Fruit fly (Drosophila melanogaster) whole organism, prepupa: ENCODE data around the gene CG6790.

ENCODE experiments used
- Blimp-1 ChIP-seq: fragments of 200-800 bp; sonication (Bioruptor generic); optimal IDR thresholded peaks from 3 replicates; lab custom pipeline; 2017; ENCODE audit warnings: missing biosample characterization, missing genetic modification characterization, mild to moderate bottlenecking, moderate library complexity, missing genetic modification reagents
- CG10631 ChIP-seq: fragments of 200-800 bp; sonication (Bioruptor generic); optimal IDR thresholded peaks from 2 replicates; lab custom pipeline; 2016; ENCODE audit warnings: missing biosample characterization, missing genetic modification characterization
- CG10669 ChIP-seq: fragments of 200-800 bp; sonication (Bioruptor generic); optimal IDR thresholded peaks from 3 replicates; lab custom pipeline; 2018; ENCODE audit warnings: missing biosample characterization, mild to moderate bottlenecking, missing genetic modification characterization, moderate library complexity
- CG11294 ChIP-seq: fragments of 200-800 bp; sonication (Bioruptor generic); IDR thresholded peaks from 2 replicates; pipeline ENCODE4 v1.3.6; 2022; ENCODE audit warnings: missing biosample characterization, missing genetic modification characterization
- CG11762 ChIP-seq: fragments of 200-800 bp; sonication (Bioruptor generic); optimal IDR thresholded peaks from 3 replicates; lab custom pipeline; 2016; ENCODE audit warnings: missing biosample characterization, missing genetic modification characterization; ENCODE audit not compliant: insufficient read depth
- CG11902 ChIP-seq: fragments of 200-800 bp; sonication (Bioruptor generic); optimal IDR thresholded peaks from 3 replicates; lab custom pipeline; 2016; ENCODE audit warnings: missing biosample characterization, missing genetic modification characterization
- CG15336 ChIP-seq: fragments of 200-800 bp; sonication (Bioruptor generic); IDR thresholded peaks from 2 replicates; pipeline ENCODE4 v1.3.6; 2022; ENCODE audit warnings: missing biosample characterization, missing genetic modification characterization
- CG1621 ChIP-seq: fragments of 200-800 bp; sonication (Bioruptor generic); optimal IDR thresholded peaks from 3 replicates; lab custom pipeline; 2018; ENCODE audit warnings: missing biosample characterization, mild to moderate bottlenecking, missing genetic modification characterization
- CG3032 ChIP-seq: fragments of 200-800 bp; optimal IDR thresholded peaks from 2 replicates; lab custom pipeline; 2019; ENCODE audit warnings: missing biosample characterization, mild to moderate bottlenecking, missing genetic modification characterization, moderate library complexity
- CG31627 ChIP-seq: fragments of 200-800 bp; sonication (Bioruptor generic); optimal IDR thresholded peaks from 3 replicates; lab custom pipeline; 2016; ENCODE audit warnings: missing biosample characterization, missing genetic modification characterization
- CG34406 ChIP-seq: fragments of 200-800 bp; sonication (Bioruptor generic); optimal IDR thresholded peaks from 3 replicates; lab custom pipeline; 2016; ENCODE audit warnings: missing biosample characterization, missing genetic modification characterization
- CG3919 ChIP-seq: fragments of 200-800 bp; sonication (Bioruptor generic); optimal IDR thresholded peaks from 3 replicates; lab custom pipeline; 2016; ENCODE audit warnings: missing biosample characterization, missing genetic modification characterization
- CG6163 ChIP-seq: fragments of 200-800 bp; sonication (Bioruptor generic); IDR thresholded peaks from 3 replicates; pipeline ENCODE4 v1.3.6; 2022; ENCODE audit warnings: missing biosample characterization, missing genetic modification characterization
- CG6792 ChIP-seq: fragments of 200-800 bp; sonication (Bioruptor generic); optimal IDR thresholded peaks from 3 replicates; lab custom pipeline; 2016; ENCODE audit warnings: missing biosample characterization, missing genetic modification characterization
- CG6808 ChIP-seq: fragments of 200-800 bp; sonication (Bioruptor generic); optimal IDR thresholded peaks from 3 replicates; lab custom pipeline; 2017; ENCODE audit warnings: missing biosample characterization, missing genetic modification characterization, mild to moderate bottlenecking, moderate library complexity, missing genetic modification reagents
- CG6854 ChIP-seq: fragments of 200-800 bp; sonication (Bioruptor generic); optimal IDR thresholded peaks from 2 replicates; lab custom pipeline; 2017; ENCODE audit warnings: missing biosample characterization, mild to moderate bottlenecking, missing genetic modification characterization
- CG8319 ChIP-seq: fragments of 200-800 bp; sonication (Bioruptor generic); optimal IDR thresholded peaks from 3 replicates; lab custom pipeline; 2016; ENCODE audit warnings: missing biosample characterization, missing genetic modification characterization
- CG8632 ChIP-seq: fragments of 200-800 bp; sonication (Bioruptor generic); optimal IDR thresholded peaks from 3 replicates; lab custom pipeline; 2016; ENCODE audit warnings: missing biosample characterization, missing genetic modification characterization
- CG9139 ChIP-seq: fragments of 200-800 bp; sonication (Bioruptor generic); optimal IDR thresholded peaks from 3 replicates; lab custom pipeline; 2017; ENCODE audit warnings: missing biosample characterization, mild to moderate bottlenecking, missing genetic modification characterization
- Eip75B ChIP-seq: fragments of 200-800 bp; sonication (Bioruptor generic); optimal IDR thresholded peaks from 3 replicates; lab custom pipeline; 2016; ENCODE audit warnings: missing biosample characterization, missing genetic modification characterization
- Eip78C ChIP-seq: fragments of 200-800 bp; sonication (Bioruptor generic); peaks from one replicate; lab custom pipeline; 2016; ENCODE audit warnings: missing biosample characterization, missing genetic modification characterization
- Eip93F ChIP-seq: fragments of 200-800 bp; sonication (Bioruptor generic); optimal IDR thresholded peaks from 2 replicates; lab custom pipeline; 2016; ENCODE audit warnings: missing biosample characterization, mild to moderate bottlenecking, missing genetic modification characterization
- Ets21C ChIP-seq: fragments of 200-800 bp; sonication (Bioruptor generic); optimal IDR thresholded peaks from 3 replicates; lab custom pipeline; 2016; ENCODE audit warnings: missing biosample characterization, missing genetic modification characterization
- Ets96B ChIP-seq: fragments of 200-800 bp; optimal IDR thresholded peaks from 2 replicates; lab custom pipeline; 2019; ENCODE audit warnings: missing biosample characterization, mild to moderate bottlenecking, missing genetic modification characterization, moderate library complexity
- Hr39 ChIP-seq: fragments of 200-800 bp; sonication (Bioruptor generic); optimal IDR thresholded peaks from 2 replicates; lab custom pipeline; 2016; ENCODE audit warnings: missing biosample characterization, missing genetic modification characterization
- Hr4 ChIP-seq: fragments of 200-800 bp; sonication (Bioruptor generic); optimal IDR thresholded peaks from 3 replicates; lab custom pipeline; 2016; ENCODE audit warnings: missing biosample characterization, missing genetic modification characterization
- Lpt ChIP-seq: fragments of 200-800 bp; sonication (Bioruptor generic); optimal IDR thresholded peaks from 3 replicates; lab custom pipeline; 2016; ENCODE audit warnings: missing biosample characterization, missing genetic modification characterization
- Met ChIP-seq: fragments of 200-800 bp; sonication (Bioruptor generic); optimal IDR thresholded peaks from 3 replicates; lab custom pipeline; 2016; ENCODE audit warnings: missing biosample characterization, missing genetic modification characterization
- OdsH ChIP-seq: fragments of 200-800 bp; sonication (Bioruptor generic); optimal IDR thresholded peaks from 3 replicates; lab custom pipeline; 2016; ENCODE audit warnings: missing biosample characterization, missing genetic modification characterization
- Smox ChIP-seq: fragments of 200-800 bp; sonication (Bioruptor generic); optimal IDR thresholded peaks from 3 replicates; lab custom pipeline; 2016; ENCODE audit warnings: missing biosample characterization, missing genetic modification characterization
- Sox14 ChIP-seq: fragments of 200-800 bp; sonication (Bioruptor generic); optimal IDR thresholded peaks from 3 replicates; lab custom pipeline; 2016; ENCODE audit warnings: missing biosample characterization, missing genetic modification characterization
- Sox15 ChIP-seq: fragments of 200-800 bp; sonication (Bioruptor generic); optimal IDR thresholded peaks from 3 replicates; lab custom pipeline; 2016; ENCODE audit warnings: missing biosample characterization, missing genetic modification characterization
- acj6 ChIP-seq: fragments of 200-800 bp; sonication (Bioruptor generic); optimal IDR thresholded peaks from 3 replicates; lab custom pipeline; 2016; ENCODE audit warnings: missing biosample characterization, missing genetic modification characterization
- cyc ChIP-seq: fragments of 200-800 bp; sonication (Bioruptor generic); optimal IDR thresholded peaks from 3 replicates; lab custom pipeline; 2016; ENCODE audit warnings: missing biosample characterization, missing genetic modification characterization
- dsx ChIP-seq: fragments of 200-800 bp; optimal IDR thresholded peaks from 3 replicates; lab custom pipeline; 2019; ENCODE audit warnings: missing biosample characterization, mild to moderate bottlenecking, missing genetic modification characterization, moderate library complexity; ENCODE audit not compliant: poor library complexity, severe bottlenecking
- fd59A ChIP-seq: fragments of 200-800 bp; sonication (Bioruptor generic); optimal IDR thresholded peaks from 2 replicates; lab custom pipeline; 2017; ENCODE audit warnings: missing biosample characterization, mild to moderate bottlenecking, missing genetic modification characterization, missing genetic modification reagents
- fd85E ChIP-seq: fragments of 200-800 bp; sonication (Bioruptor generic); optimal IDR thresholded peaks from 3 replicates; lab custom pipeline; 2016; ENCODE audit warnings: missing biosample characterization, missing genetic modification characterization
- fkh ChIP-seq: fragments of 200-800 bp; sonication (Bioruptor generic); optimal IDR thresholded peaks from 3 replicates; lab custom pipeline; 2017; ENCODE audit warnings: missing biosample characterization, mild to moderate bottlenecking, missing genetic modification characterization, moderate library complexity
- lz ChIP-seq: fragments of 200-800 bp; sonication (Bioruptor generic); optimal IDR thresholded peaks from 3 replicates; lab custom pipeline; 2016; ENCODE audit warnings: missing biosample characterization, missing genetic modification characterization
- salr ChIP-seq, 2 experiments: fragments of 200-800 bp; sonication (Bioruptor generic); optimal IDR thresholded peaks; 3 replicates each; lab custom pipeline; 2016 to 2018; ENCODE audit warnings: missing biosample characterization in 2 of 2, missing genetic modification characterization in 2 of 2, mild to moderate bottlenecking in 1 of 2
- spab ChIP-seq: fragments of 200-800 bp; sonication (Bioruptor generic); optimal IDR thresholded peaks from 2 replicates; lab custom pipeline; 2017; ENCODE audit warnings: missing biosample characterization, mild to moderate bottlenecking, missing genetic modification characterization, missing genetic modification reagents
- ss ChIP-seq, 2 experiments: fragments of 200-800 bp; sonication (Bioruptor generic); optimal IDR thresholded peaks; 2 replicates in 1 of 2; 3 replicates in 1 of 2; lab custom pipeline; 2017 to 2018; ENCODE audit warnings: mild to moderate bottlenecking in 2 of 2, missing biosample characterization in 2 of 2, missing genetic modification characterization in 2 of 2, moderate library complexity in 1 of 2
- svp ChIP-seq: fragments of 200-800 bp; sonication (Bioruptor generic); peaks from one replicate; lab custom pipeline; 2016; ENCODE audit warnings: missing biosample characterization, missing genetic modification characterization
- topi ChIP-seq: fragments of 200-800 bp; sonication (Bioruptor generic); optimal IDR thresholded peaks from 3 replicates; lab custom pipeline; 2016; ENCODE audit warnings: missing biosample characterization, missing genetic modification characterization
- vri ChIP-seq: fragments of 200-800 bp; sonication (Bioruptor generic); optimal IDR thresholded peaks from 3 replicates; lab custom pipeline; 2016; ENCODE audit warnings: missing biosample characterization, mild to moderate bottlenecking, missing genetic modification characterization

The CG6790 gene

DNA sequence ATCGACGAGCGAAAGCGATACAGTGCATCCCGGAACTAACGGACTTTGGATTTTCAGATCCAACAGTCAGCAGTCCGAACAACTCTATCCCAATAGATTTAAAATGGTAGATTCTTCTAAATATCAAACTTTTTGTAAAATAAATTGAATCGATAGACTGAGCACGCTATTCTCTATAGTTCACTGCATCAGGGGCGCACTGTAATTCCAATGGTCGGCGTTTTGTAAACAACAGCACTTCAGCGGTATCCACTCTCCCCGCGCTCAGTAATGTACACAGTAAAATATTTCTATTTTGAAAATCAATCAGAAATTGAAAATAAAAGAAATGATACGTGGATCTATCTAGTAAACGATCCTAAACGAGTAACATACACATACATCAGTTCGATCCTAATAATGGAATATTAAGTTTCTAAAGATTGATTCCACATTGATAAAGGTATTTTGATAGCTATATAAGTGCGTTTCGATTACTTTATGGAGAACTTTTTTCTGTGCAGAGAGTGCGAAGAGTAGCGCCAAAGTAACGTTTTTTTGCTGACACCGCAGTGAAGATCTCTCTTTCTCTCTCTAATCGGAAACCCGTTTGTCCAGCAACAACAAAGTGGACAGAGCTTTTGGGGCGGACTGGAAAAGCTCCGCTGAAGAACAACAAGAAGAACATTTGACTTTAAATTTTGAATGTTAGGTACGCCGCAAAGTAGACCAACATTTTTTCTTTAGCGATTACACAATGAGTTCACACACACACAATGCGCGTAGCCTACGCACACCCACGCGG lies 16.0 kb downstream of the CG6790 start (continued):
- TF ChIP-seq CG11294 (GFP tag; lab: Robert Waterston, UW) (peak; percentile 95), Lpt (GFP tag; lab: Kevin White, UChicago) (peak; percentile 95), CG3032 (tag; lab: Kevin White, UChicago) (peak; percentile 96), svp (peak; percentile 99), Hr39 (GFP tag; lab: Kevin White, UChicago) (peak; percentile 95), CG6792 (peak; percentile 93), CG31627 (peak; percentile 96), fd85E (GFP tag; lab: Kevin White, UChicago) (peak; percentile 95), Met (GFP tag; lab: Kevin White, UChicago) (peak; percentile 96), Eip78C (peak; percentile 98)
- TF ChIP-seq, all 60 proteins: peak for 59

DNA sequence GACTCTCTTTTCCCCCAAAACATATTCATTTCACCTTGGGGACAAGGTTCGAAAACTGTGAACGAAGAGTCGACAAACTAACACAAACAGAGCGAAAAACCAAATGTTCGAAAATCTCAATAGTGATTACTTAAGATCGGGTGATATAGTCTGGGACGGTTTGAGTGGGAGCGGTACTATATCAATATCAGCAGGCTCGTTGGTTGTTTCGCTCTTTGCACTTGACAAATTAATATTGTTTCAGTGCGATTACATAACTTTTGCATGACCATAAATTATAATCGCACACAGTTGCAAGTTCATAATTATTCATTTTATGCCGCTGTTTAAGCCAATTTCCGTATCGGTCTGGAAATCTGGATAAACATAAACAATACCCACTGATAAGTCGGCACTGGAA lies 16.9 kb downstream of the CG6790 start:
- TF ChIP-seq Sox14 (GFP tag; lab: Kevin White, UChicago) (no peak), CG8319 (GFP tag; lab: Kevin White, UChicago) (no peak), fd59A (GFP tag; lab: Kevin White, UChicago) (no peak), CG3919 (GFP tag; lab: Kevin White, UChicago) (no peak), fkh (GFP tag; lab: Kevin White, UChicago) (no peak)

DNA sequence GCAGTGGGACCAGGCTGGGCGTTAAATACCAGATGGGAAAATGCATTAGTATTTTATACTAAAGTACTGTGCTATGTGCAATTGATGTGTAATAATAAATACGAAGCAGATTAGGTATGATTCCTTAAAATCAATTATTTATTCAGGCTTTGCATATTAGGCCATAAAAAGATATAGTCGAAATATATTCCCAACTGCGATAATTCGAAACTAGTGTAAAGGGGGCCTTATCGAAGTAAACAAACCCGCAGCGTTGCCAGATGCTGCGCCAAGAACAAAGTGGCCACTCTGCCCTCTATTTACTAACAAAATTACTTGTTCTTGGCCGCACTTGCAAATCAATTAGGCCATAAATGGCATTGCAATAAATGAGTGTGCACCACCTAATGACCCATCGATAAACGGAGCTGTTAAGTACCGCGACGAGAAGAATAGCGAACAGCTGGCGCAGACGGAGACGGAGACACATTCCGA lies 21.0 kb downstream of the CG6790 start, which contains the start of gene CG10898:
Gene CG10898, plus strand, starts transcription at position 285 of the 474 bp plus-strand sequence.
- TF ChIP-seq lz (peak; percentile 82), Ets21C (GFP tag; lab: Kevin White, UChicago) (peak; percentile 79), CG11902 (peak; percentile 68), topi (GFP tag; lab: Kevin White, UChicago) (peak; percentile 76), Ets96B (tag; lab: Kevin White, UChicago) (peak; percentile 69), Eip93F (no peak), CG8319 (GFP tag; lab: Kevin White, UChicago) (peak; percentile 70), CG6163 (peak; percentile 84), CG11762 (GFP tag; lab: Kevin White, UChicago) (peak; percentile 54), ss (GFP tag; optimal IDR thresholded peaks at IDR 0.05; lab: Kevin White, UChicago) (peak in 1 of 2 experiments; percentile 43), OdsH (peak; percentile 73), CG1621 (tag; lab: Kevin White, UChicago) (peak; percentile 45), Eip75B (GFP tag; lab: Kevin White, UChicago) (peak; percentile 74), CG6808 (GFP tag; lab: Kevin White, UChicago) (peak; percentile 58), Sox14 (GFP tag; lab: Kevin White, UChicago) (peak; percentile 82), Blimp-1 (GFP tag; lab: Kevin White, UChicago) (peak; percentile 22), dsx (peak; percentile 44), CG3032 (tag; lab: Kevin White, UChicago) (peak; percentile 79), Sox15 (peak; percentile 71), acj6 (GFP tag; lab: Kevin White, UChicago) (peak; percentile 76), vri (GFP tag; lab: Kevin White, UChicago) (peak; percentile 31), CG10669 (peak; percentile 62), Hr4 (GFP tag; lab: Kevin White, UChicago) (peak; percentile 86), CG8632 (GFP tag; lab: Kevin White, UChicago) (peak; percentile 51), salr (GFP tag; optimal IDR thresholded peaks at IDR 0.05; lab: Kevin White, UChicago) (peak; percentile 39 to 47), spab (peak; percentile 10), svp (peak; percentile 86), CG10631 (GFP tag; lab: Kevin White, UChicago) (peak; percentile 78), CG11294 (GFP tag; lab: Robert Waterston, UW) (peak; percentile 78), cyc (peak; percentile 84), CG6854 (no peak), Lpt (GFP tag; lab: Kevin White, UChicago) (peak; percentile 59), CG34406 (GFP tag; lab: Kevin White, UChicago) (peak; percentile 58), Smox (GFP tag; lab: Kevin White, UChicago) (peak; percentile 68), fkh (GFP tag; lab: Kevin White, UChicago) (peak; percentile 99), CG9139 (GFP tag; lab: Kevin White, UChicago) (no peak), CG15336 (GFP tag; lab: Robert Waterston, UW) (peak; percentile 59)
